Worm (Caenorhabditis elegans): ENCODE measurements around the gene Y41D4B.6.

- TF ChIP-seq flt-1 (GFP tag; IDR thresholded peaks at IDR 0.05) (no peak), tab-1 (GFP tag; IDR thresholded peaks at IDR 0.05) (no peak), ref-1 (GFP tag; conservative IDR thresholded peaks at IDR 0.05) (no peak)
Observed at ce11 chrIV:1619519-1620311, 13.8 kb upstream of the Y41D4B.6 start, which contains the start of gene nhr-92.
